Worm (Caenorhabditis elegans) whole organism, dauer: ENCODE data around the gene ZK1010.5.

Experiments
- unc-62 ChIP-seq: sonication (generic microtip); optimal IDR thresholded peaks from 2 replicates; lab custom pipeline; 2017; ENCODE audit warnings: missing biosample characterization, missing genetic modification reagents, missing genetic modification characterization

ZK1010.5 gene

DNA sequence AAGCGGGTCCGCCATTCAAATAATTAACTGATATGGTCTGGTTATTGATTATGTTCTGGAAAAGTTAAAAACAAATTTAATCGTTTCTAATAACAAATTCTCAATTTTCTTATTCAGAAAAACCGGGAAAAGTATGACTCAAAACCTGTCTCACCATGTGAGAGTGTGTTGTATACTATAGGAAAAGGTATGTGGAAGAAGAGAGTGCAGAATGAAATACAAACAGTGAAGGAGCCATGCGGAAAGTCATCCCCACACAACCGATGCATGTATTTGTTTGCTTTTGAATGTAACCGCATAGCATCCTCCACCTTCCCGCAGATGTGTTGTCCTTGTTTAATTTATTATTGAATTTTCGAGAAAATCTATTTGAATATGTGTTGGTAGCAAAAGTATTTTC is 13.1 kb upstream of the ZK1010.5 start, which contains the start of gene ZK1010.8:
Gene ZK1010.8, minus strand, starts transcription at position 214 of the 400 bp plus-strand sequence.
- no peak for TF ChIP-seq unc-62

ce11 chrIII:12998252-12998651 is 10.9 kb upstream of the ZK1010.5 start:
- TF ChIP-seq unc-62 = no peak

- TF ChIP-seq unc-62 = no peak
Observed at ce11 chrIII:12993607-12994006, 6.3 kb upstream of the ZK1010.5 start, which contains the start of gene col-97. Gene col-97 (minus strand): TSS chrIII:12993707.

DNA sequence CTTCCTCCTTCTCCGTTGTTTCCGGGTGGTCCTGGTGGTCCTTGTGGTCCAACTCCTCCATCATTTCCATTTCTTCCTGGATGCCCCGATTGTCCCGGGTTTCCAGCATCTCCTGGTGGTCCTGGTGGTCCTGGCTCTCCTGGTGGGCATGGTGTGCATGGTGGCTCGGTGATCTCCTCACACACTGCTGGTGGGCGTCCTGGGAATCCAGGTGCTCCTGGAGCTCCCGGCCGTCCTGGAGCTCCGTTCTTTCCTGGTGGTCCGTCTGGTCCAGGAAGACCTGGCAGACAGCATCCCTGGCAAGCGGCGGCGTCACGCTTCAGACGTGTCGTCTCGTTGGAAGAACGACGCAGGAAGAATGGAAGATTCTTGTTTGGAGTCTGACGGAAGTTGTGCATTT is 5.7 kb upstream of the ZK1010.5 start:
- no peak for TF ChIP-seq unc-62

ce11 chrIII:12990997-12991396 is 3.7 kb upstream of the ZK1010.5 start, which contains the start of gene ZK1010.12:
Gene ZK1010.12 (plus strand): TSS chrIII:12991297.
- no peak for TF ChIP-seq unc-62

DNA sequence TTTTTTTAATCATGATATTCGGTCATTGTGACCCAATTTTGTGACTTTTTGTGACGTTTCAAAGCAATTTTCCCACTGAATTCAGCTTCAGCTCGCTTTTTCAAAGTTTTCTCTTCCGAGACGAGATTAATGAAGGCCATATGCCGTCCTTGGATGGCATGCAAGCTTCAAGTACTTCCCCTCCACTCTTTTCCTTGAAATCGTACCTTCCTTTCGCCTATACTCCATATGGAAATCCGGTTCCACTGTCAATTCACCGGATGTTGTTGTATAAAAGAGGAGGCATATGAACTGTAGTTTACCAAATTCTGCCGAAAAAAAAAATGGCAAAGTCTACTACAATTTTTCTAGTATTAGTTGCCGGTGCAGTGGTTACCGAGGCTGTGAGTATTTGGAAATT is 6.5 kb downstream of the ZK1010.5 start, which contains the start of gene ZK1010.4:
Gene ZK1010.4, plus strand, starts transcription at position 301 of the 400 bp plus-strand sequence.
- TF ChIP-seq unc-62 = no peak

DNA sequence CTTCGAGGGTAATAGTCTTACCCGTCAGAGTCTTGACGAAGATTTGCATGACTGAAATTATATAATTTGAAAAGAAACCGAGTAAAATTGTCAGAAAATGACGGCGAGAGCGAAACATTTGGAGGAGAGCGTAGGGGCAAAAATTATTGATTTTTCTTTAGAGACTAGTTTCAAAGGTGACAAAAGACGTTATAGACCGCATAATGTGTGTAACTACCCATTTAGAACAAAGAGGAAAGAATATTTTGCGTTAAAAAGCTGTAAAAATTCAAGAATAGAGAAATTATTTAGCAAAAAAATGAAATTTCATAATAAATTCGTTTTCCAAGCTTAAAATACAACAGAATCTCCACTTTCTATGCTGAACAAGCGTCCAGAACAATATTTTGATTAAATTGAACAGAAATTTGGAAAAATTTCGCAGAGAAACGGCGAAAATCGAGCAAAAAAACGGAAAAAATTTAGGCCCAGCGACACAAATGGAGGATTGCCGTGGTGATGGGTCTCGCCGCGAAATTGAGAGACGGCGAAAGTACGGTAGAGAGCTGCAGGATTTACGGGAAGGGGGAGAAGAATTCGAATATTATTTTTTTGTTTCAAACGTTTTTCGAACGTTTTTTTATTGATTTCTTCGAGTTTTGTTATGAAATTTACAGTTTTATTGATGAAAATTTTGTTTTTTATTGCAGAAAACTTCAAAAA is 8.7 kb downstream of the ZK1010.5 start, which contains the start of the genes ubq-2 and frg-1:
Gene ubq-2, minus strand, starts transcription at position 51 of the 702 bp plus-strand sequence.
Gene frg-1, plus strand, starts transcription at position 690 of the 702 bp plus-strand sequence.
- TF ChIP-seq unc-62 = no peak

DNA sequence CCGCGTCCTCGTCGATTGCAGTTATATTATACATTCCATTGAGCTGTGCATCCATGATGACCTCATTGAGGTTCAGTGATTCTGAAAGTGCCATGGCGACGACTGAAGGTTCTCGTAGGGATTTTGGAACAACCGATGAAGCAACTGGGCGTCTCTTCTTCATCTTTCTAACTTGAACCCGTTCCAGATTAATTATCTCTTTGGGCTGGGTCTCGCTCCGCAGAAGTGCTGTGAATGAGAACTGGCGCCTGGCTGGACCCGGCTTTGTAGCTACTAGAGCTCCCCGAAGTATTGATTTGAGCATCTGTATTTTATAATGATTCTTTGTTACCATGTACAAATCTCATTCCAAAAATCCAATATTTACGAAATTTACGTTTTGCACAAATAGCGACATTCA is 9.8 kb downstream of the ZK1010.5 start, which contains the start of gene ZK1010.2:
Gene ZK1010.2, minus strand, starts transcription at position 304 of the 400 bp plus-strand sequence.
- TF ChIP-seq unc-62 = no peak

- TF ChIP-seq unc-62 = no peak
Observed at ce11 chrIII:12972398-12972797, 14.9 kb downstream of the ZK1010.5 start, which contains the start of gene bckd-1A. Gene bckd-1A (minus strand): TSS chrIII:12972498.

DNA sequence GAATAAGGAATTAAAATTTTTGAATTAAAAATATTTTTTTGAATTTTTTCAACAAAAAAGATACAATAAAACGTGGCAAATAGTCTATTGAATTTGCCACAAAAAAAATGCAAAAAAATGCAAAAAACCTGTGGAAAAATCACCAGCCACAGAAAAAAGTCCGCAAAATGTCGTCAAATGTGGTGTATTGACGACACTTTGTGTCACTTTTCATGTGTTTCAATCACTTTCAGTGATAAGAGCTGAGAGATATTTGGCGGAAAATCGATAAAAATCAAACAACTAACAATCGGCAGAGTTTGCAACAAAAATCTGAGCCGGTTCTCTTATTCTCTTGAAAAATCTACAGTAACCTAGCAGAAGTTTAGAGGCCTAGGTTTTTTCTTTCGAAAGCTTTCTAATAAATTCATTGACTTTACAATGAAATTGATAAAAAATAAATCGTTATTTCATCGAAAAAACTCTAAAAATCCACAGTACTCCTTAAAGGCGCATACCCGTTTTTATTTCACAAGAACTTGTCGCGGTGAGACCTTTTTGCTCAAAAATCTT is 15.4 kb downstream of the ZK1010.5 start:
- TF ChIP-seq unc-62 = no peak

DNA sequence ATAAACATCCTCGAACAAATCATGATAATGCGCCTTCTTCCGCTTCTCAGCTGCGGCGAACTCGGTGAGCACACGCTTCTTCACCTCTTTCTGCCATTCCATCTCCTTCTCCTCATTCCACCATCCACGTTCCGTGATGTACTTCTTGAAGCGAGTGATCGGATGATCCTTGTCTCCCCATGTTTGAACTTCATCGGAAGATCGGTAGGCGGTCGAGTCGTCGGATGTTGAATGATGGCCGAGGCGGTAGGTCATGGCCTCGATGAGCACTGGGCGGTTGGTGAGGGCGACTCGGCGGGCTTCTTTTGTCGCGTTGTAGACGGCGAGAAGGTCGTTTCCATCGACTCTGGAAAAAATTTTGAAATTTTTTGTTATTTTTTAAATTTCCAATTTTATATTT is 19.0 kb downstream of the ZK1010.5 start:
- TF ChIP-seq unc-62 = no peak

- no peak for TF ChIP-seq unc-62
Observed at ce11 chrIII:12967437-12968043, 19.8 kb downstream of the ZK1010.5 start.

DNA sequence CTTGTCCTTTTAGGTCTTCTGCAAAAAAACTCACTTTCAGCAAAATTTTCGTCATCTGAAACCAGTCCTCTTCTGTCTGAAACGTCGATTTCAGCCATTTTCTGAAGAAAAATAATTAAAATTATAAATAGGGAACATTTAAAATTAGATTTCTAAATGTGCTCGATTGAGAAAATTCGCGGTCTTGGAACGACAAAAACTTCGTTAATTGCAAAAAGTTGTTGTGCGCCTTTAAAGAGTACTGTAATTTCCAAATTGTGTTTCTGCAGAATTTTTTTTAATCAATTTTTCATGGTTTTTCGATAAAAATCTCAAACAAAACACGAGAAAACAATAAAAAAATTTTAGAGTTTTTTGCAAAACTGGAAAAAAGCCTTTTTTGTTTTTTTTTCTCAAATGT is 20.4 kb downstream of the ZK1010.5 start, which contains the start of gene ttm-1:
Gene ttm-1, minus strand, starts transcription at position 101 of the 400 bp plus-strand sequence.
- no peak for TF ChIP-seq unc-62

DNA sequence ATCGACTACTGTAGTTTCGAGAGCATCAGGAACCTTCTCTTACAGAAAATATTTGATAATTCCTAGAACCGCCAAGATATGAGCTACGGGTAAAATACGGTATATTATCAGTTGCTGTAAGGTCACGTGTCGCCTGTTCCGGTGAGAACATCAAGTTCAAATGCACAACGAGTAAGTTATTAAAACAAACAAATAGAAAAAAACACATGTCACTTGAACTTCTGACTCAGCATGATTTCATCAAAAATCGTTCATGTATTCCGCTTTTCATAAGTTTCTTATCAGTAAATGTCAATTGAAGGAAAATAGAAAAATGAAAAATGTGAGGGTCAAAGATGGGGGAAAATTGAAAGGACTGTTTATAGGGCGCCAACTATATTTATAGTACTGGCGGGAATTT is 26.6 kb downstream of the ZK1010.5 start:
- TF ChIP-seq unc-62 = no peak

ce11 chrIII:12959286-12959685 is 28.0 kb downstream of the ZK1010.5 start:
- no peak for TF ChIP-seq unc-62

DNA sequence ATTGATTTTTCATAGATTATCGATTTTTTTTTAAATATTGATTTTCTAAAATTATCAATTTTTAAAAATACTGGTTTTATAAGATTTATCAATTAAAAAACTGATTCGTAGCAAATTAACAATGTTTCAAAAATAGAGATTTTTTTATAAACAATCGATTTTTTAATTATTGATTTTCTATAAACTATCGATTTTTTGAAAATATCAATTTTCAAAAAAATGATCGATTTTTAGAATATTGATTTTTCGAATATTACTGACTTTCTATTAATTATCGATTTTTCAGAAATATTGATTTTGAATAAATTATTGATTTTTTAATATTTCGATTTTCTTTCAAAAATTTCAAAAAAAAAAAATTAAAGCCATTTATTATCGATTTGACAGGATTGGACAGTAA is 34.7 kb downstream of the ZK1010.5 start:
- no peak for TF ChIP-seq unc-62
